Fruit fly (Drosophila melanogaster) whole organism, larva: ENCODE measurements around the gene CG5250.
A peak's percentile ranks its signal among the peaks of the same experiment; 100 is the strongest.

Experiments used
- noc ChIP-seq: fragments of 200-800 bp; sonication (Bioruptor generic); optimal IDR thresholded peaks from 3 replicates; lab custom pipeline; 2019; ENCODE audit warnings: missing biosample characterization, mild to moderate bottlenecking, missing genetic modification characterization, moderate library complexity

Gene CG5250

DNA sequence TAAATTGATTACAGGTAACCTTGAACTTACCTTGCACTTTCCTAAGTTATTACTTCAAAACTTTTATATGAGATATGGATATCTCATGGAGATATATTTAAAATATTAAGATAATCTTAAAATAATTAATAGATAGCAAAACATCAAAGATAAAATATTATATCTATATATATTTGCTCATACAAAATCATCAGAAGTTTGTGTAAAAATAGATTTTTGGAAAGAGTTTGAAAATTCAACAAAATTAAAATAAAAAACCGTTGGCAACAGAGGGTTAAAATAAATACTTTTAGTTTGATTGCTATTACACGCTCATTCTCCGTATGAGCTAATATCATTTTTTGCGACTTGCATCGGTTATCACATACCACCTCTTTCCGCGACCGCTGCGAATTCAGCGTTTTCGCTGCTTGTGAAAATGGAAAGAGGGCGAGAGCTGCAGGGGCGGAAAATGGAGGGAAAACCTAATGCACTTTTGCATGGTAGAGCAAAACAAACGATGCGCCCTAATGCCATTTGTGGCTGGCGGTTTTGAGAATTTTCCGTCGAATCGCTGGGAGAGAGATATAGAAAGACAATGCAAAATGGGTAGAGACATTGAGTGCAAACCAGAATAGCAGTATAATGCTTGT is 16.4 kb downstream of the CG5250 start:
- TF ChIP-seq noc (tag; lab: Kevin White, UChicago) = no peak

- no peak for TF ChIP-seq noc (tag; lab: Kevin White, UChicago)
These were observed 17.3 kb downstream of the CG5250 start, which contains the start of gene cry for dm6 chr3R:19211778-19212177. TSS of gene cry (plus strand) at chr3R:19212154.

- no peak for TF ChIP-seq noc (tag; lab: Kevin White, UChicago)
These were observed 39.1 kb downstream of the CG5250 start for dm6 chr3R:19190020-19190419.

DNA sequence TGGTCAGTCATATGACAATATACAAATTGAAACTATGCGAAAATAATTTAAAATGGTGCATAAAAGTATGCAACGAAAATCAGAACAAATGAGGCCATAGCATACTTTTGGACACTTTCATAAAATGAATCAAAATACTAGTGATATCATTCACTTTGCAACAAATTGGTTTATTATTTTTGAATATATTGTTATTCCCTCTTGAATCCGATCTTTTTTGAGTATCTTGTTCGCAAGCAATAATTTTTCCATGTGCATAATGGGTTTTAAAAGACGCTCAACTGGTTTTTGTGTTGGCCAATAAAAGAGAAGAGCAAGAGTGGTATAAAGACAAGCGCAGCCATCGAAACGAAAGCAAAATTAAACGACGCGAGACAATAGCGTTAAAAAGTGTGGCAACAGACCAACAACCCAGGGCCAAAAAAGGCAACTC is 41.3 kb downstream of the CG5250 start:
- peak; percentile 61 for TF ChIP-seq noc (tag; lab: Kevin White, UChicago)

DNA sequence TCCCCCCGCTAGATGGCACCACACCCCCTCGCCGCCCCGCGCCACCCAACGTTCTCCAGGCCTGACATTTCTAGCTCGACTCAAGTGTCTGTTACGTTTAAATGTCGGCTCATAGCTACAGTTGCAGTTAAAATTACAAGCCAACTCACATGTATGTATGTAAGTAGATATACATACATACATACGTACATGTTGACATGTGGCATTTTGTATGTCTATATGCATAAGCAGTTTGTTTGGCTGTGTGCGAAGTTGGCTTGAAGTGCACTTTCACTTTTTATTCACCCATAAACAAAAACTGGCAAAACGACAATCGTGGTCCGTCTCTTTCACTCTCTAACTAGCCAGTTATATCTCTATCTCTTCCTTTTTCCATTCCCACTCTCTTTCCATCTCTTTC is 46.2 kb downstream of the CG5250 start:
- TF ChIP-seq noc (tag; lab: Kevin White, UChicago) = no peak

dm6 chr3R:19181214-19181613 is 47.9 kb downstream of the CG5250 start:
- TF ChIP-seq noc (tag; lab: Kevin White, UChicago) = no peak

dm6 chr3R:19180263-19180893 is 48.7 kb downstream of the CG5250 start, which contains the start of the genes CG5555 and myd:
TSS of gene CG5555 (minus strand) at chr3R:19180538.
TSS of gene myd (plus strand) at chr3R:19180659.
- no peak for TF ChIP-seq noc (tag; lab: Kevin White, UChicago)
